Worm (Caenorhabditis elegans) whole organism, L4 larva: Measurements from ENCODE around the gene snt-1.

Experiments
- F49E8.2 ChIP-seq: sonication (generic microtip); optimal IDR thresholded peaks from 2 replicates; lab custom pipeline; 2016; ENCODE audit warnings: missing compliant biosample characterization, mild to moderate bottlenecking, missing genetic modification characterization, borderline replicate concordance
- Y48G9A.11 ChIP-seq: fragments of 200-800 bp; sonication (Bioruptor generic); IDR thresholded peaks from 2 replicates; pipeline ENCODE4 v1.3.6; 2022; ENCODE audit warnings: missing genetic modification reagents, missing genetic modification characterization, missing compliant biosample characterization
- ZK546.5 ChIP-seq, 2 experiments: sonication (generic microtip); optimal IDR thresholded peaks; 2 replicates each; lab custom pipeline; 2017; ENCODE audit warnings: missing biosample characterization in 2 of 2, missing genetic modification characterization in 2 of 2
- ceh-28 ChIP-seq: fragments of 150-350 bp; optimal IDR thresholded peaks from 2 replicates; lab custom pipeline; 2014; ENCODE audit warnings: missing biosample characterization, missing genetic modification reagents, missing genetic modification characterization
- ceh-62 ChIP-seq: sonication (generic microtip); optimal IDR thresholded peaks from 2 replicates; lab custom pipeline; 2017; ENCODE audit warnings: missing biosample characterization, missing genetic modification characterization
- ces-1 ChIP-seq: fragments of 150-350 bp; sonication (generic microtip); optimal IDR thresholded peaks from 4 replicates; lab custom pipeline; 2014; ENCODE audit warnings: missing biosample characterization, missing genetic modification reagents, missing genetic modification characterization
- daf-12 ChIP-seq: fragments of 150-350 bp; optimal IDR thresholded peaks from 2 replicates; lab custom pipeline; 2014; ENCODE audit warnings: missing biosample characterization, missing genetic modification reagents, missing genetic modification characterization
- daf-16 ChIP-seq, 3 experiments: sonication (generic microtip); optimal IDR thresholded peaks; 2 replicates each; lab custom pipeline; 2016 to 2017; ENCODE audit warnings: missing genetic modification characterization in 3 of 3, missing genetic modification reagents in 3 of 3, mild to moderate bottlenecking in 2 of 3, missing compliant biosample characterization in 2 of 3, missing biosample characterization in 1 of 3, moderate library complexity in 1 of 3
- daf-8 ChIP-seq: fragments of 200-800 bp; sonication (Bioruptor generic); IDR thresholded peaks from 2 replicates; pipeline ENCODE4 v1.3.6; 2022; ENCODE audit warnings: missing genetic modification characterization, missing compliant biosample characterization
- dmd-8 ChIP-seq: fragments of 200-800 bp; sonication (Bioruptor generic); IDR thresholded peaks from 2 replicates; pipeline ENCODE4 v1.3.6; 2022; ENCODE audit warnings: missing genetic modification characterization, missing compliant biosample characterization
- dve-1 ChIP-seq: sonication (generic microtip); optimal IDR thresholded peaks from 2 replicates; lab custom pipeline; 2017; ENCODE audit warnings: antibody characterized with exemption, mild to moderate bottlenecking, missing genetic modification characterization, missing compliant biosample characterization; ENCODE audit not compliant: insufficient read depth
- egl-27 ChIP-seq: sonication (generic microtip); optimal IDR thresholded peaks from 3 replicates; lab custom pipeline; 2017; ENCODE audit warnings: missing biosample characterization, missing genetic modification reagents, missing genetic modification characterization
- egl-43 ChIP-seq: fragments of 200-800 bp; sonication (Bioruptor generic); IDR thresholded peaks from 2 replicates; pipeline ENCODE4 v1.3.6; 2022; ENCODE audit warnings: missing genetic modification reagents, missing genetic modification characterization, missing compliant biosample characterization
- fos-1 ChIP-seq: fragments of 150-350 bp; optimal IDR thresholded peaks from 2 replicates; lab custom pipeline; 2014; ENCODE audit warnings: missing biosample characterization, missing genetic modification characterization
- hlh-11 ChIP-seq: fragments of 200-800 bp; sonication (Bioruptor generic); optimal IDR thresholded peaks from 2 replicates; lab custom pipeline; 2018; ENCODE audit warnings: mild to moderate bottlenecking, missing genetic modification characterization, missing compliant biosample characterization
- hmg-1.1 ChIP-seq: fragments of 200-800 bp; sonication (Bioruptor generic); IDR thresholded peaks from 2 replicates; pipeline ENCODE4 v1.3.6; 2022; ENCODE audit warnings: missing genetic modification reagents, missing genetic modification characterization, missing compliant biosample characterization
- jun-1 ChIP-seq: fragments of 150-350 bp; optimal IDR thresholded peaks from 2 replicates; lab custom pipeline; 2014; ENCODE audit warnings: missing biosample characterization, missing genetic modification reagents, missing genetic modification characterization
- lim-7 ChIP-seq: fragments of 200-800 bp; sonication (Bioruptor generic); IDR thresholded peaks from 2 replicates; pipeline ENCODE4 v1.3.6; 2022; ENCODE audit warnings: missing genetic modification characterization, missing compliant biosample characterization
- lin-15B ChIP-seq: fragments of 150-350 bp; sonication (generic microtip); optimal IDR thresholded peaks from 3 replicates; lab custom pipeline; 2014; ENCODE audit warnings: missing biosample characterization, missing genetic modification characterization
- lin-39 ChIP-seq: fragments of 150-350 bp; optimal IDR thresholded peaks from 2 replicates; lab custom pipeline; 2014; ENCODE audit warnings: missing biosample characterization, missing genetic modification reagents, missing genetic modification characterization
- madf-5 ChIP-seq, 2 experiments: fragments of 200-800 bp; sonication (Bioruptor generic); IDR thresholded peaks; 2 replicates each; pipeline ENCODE4 v1.3.6; 2022; ENCODE audit warnings: missing compliant biosample characterization in 2 of 2, missing genetic modification characterization in 2 of 2
- mdl-1 ChIP-seq, 2 experiments: fragments of 150-350 bp in 1 of 2; sonication (generic microtip) in 1 of 2; optimal IDR thresholded peaks; 2 replicates each; lab custom pipeline; 2014 to 2017; ENCODE audit warnings: missing biosample characterization in 2 of 2, missing genetic modification characterization in 2 of 2
- mdt-29 ChIP-seq: fragments of 200-800 bp; sonication (Bioruptor generic); IDR thresholded peaks from 2 replicates; pipeline ENCODE4 v1.3.6; 2022; ENCODE audit warnings: missing genetic modification reagents, missing genetic modification characterization, missing compliant biosample characterization
- mep-1 ChIP-seq: fragments of 150-350 bp; sonication (generic microtip); optimal IDR thresholded peaks from 3 replicates; lab custom pipeline; 2014; ENCODE audit warnings: missing biosample characterization, missing genetic modification characterization
- mes-2 ChIP-seq: sonication (generic microtip); optimal IDR thresholded peaks from 2 replicates; lab custom pipeline; 2016; ENCODE audit warnings: missing genotype, mild to moderate bottlenecking, missing genetic modification characterization, missing compliant biosample characterization; ENCODE audit not compliant: poor library complexity, severe bottlenecking
- mxl-2 ChIP-seq: fragments of 200-800 bp; sonication (Bioruptor generic); conservative IDR thresholded peaks from 2 replicates; pipeline ENCODE4 v1.3.6; 2022; ENCODE audit warnings: missing genetic modification reagents, missing genetic modification characterization, missing compliant biosample characterization
- mxl-3 ChIP-seq: fragments of 200-800 bp; sonication (Bioruptor generic); optimal IDR thresholded peaks from 2 replicates; lab custom pipeline; 2018; ENCODE audit warnings: mild to moderate bottlenecking, missing genetic modification characterization, missing compliant biosample characterization
- nhr-11 ChIP-seq: fragments of 150-350 bp; optimal IDR thresholded peaks from 2 replicates; lab custom pipeline; 2014; ENCODE audit warnings: missing biosample characterization, missing genetic modification characterization
- nhr-111 ChIP-seq: fragments of 200-800 bp; sonication (Bioruptor generic); optimal IDR thresholded peaks from 2 replicates; lab custom pipeline; 2018; ENCODE audit warnings: mild to moderate bottlenecking, missing genetic modification characterization, missing compliant biosample characterization
- nhr-237 ChIP-seq: sonication (generic microtip); optimal IDR thresholded peaks from 2 replicates; lab custom pipeline; 2017; ENCODE audit warnings: missing biosample characterization, missing genetic modification characterization
- nhr-41 ChIP-seq: fragments of 200-800 bp; sonication (Bioruptor generic); IDR thresholded peaks from 2 replicates; pipeline ENCODE4 v1.3.6; 2022; ENCODE audit warnings: missing genetic modification reagents, missing genetic modification characterization, missing compliant biosample characterization
- nhr-42 ChIP-seq: fragments of 200-800 bp; sonication (Bioruptor generic); IDR thresholded peaks from 2 replicates; pipeline ENCODE4 v1.3.6; 2022; ENCODE audit warnings: missing genetic modification characterization, missing compliant biosample characterization
- nhr-6 ChIP-seq: fragments of 150-350 bp; optimal IDR thresholded peaks from 2 replicates; lab custom pipeline; 2014; ENCODE audit warnings: missing biosample characterization, missing genetic modification characterization
- php-3 ChIP-seq: fragments of 200-800 bp; sonication (Bioruptor generic); IDR thresholded peaks from 2 replicates; pipeline ENCODE4 v1.3.6; 2022; ENCODE audit warnings: missing genetic modification reagents, missing genetic modification characterization, missing compliant biosample characterization
- saeg-2 ChIP-seq: fragments of 200-800 bp; sonication (Bioruptor generic); IDR thresholded peaks from 2 replicates; pipeline ENCODE4 v1.3.6; 2022; ENCODE audit warnings: missing genetic modification reagents, missing genetic modification characterization, missing compliant biosample characterization
- sdz-12 ChIP-seq: fragments of 200-800 bp; sonication (Bioruptor generic); optimal IDR thresholded peaks from 2 replicates; lab custom pipeline; 2018; ENCODE audit warnings: mild to moderate bottlenecking, missing genetic modification characterization, missing compliant biosample characterization
- set-16 ChIP-seq: fragments of 200-800 bp; sonication (Bioruptor generic); IDR thresholded peaks from 2 replicates; pipeline ENCODE4 v1.3.6; 2022; ENCODE audit warnings: missing genetic modification reagents, missing genetic modification characterization, missing compliant biosample characterization
- snpc-1.2 ChIP-seq: fragments of 200-800 bp; sonication (Bioruptor generic); IDR thresholded peaks from 2 replicates; pipeline ENCODE4 v1.3.6; 2022; ENCODE audit warnings: missing genetic modification reagents, missing genetic modification characterization, missing compliant biosample characterization
- spr-1 ChIP-seq: sonication (generic microtip); optimal IDR thresholded peaks from 2 replicates; lab custom pipeline; 2016; ENCODE audit warnings: mild to moderate bottlenecking, missing genetic modification characterization, missing compliant biosample characterization
- tra-1 ChIP-seq: fragments of 200-800 bp; sonication (Bioruptor generic); IDR thresholded peaks from 2 replicates; pipeline ENCODE4 v1.3.6; 2022; ENCODE audit warnings: missing genetic modification reagents, missing genetic modification characterization, missing compliant biosample characterization
- unc-62 ChIP-seq, 3 experiments: fragments of 150-350 bp in 1 of 3; sonication (generic microtip); optimal IDR thresholded peaks in 2 of 3; peaks in 1 of 3; 1 replicate in 1 of 3; 2 replicates in 2 of 3; lab custom pipeline; 2014 to 2017; ENCODE audit warnings: missing biosample characterization in 3 of 3, missing genetic modification characterization in 3 of 3, missing genetic modification reagents in 3 of 3, missing genotype in 1 of 3
- zag-1 ChIP-seq: fragments of 150-350 bp; optimal IDR thresholded peaks from 2 replicates; lab custom pipeline; 2014; ENCODE audit warnings: missing biosample characterization, missing genetic modification characterization
- zfp-3 ChIP-seq: fragments of 200-800 bp; sonication (Bioruptor generic); conservative IDR thresholded peaks from 2 replicates; pipeline ENCODE4 v1.3.6; 2022; ENCODE audit warnings: missing genetic modification reagents, missing genetic modification characterization, missing compliant biosample characterization
- zip-11 ChIP-seq: fragments of 200-800 bp; sonication (Bioruptor generic); IDR thresholded peaks from 2 replicates; pipeline ENCODE4 v1.3.6; 2022; ENCODE audit warnings: missing genetic modification characterization, missing compliant biosample characterization
- zip-2 ChIP-seq: fragments of 150-350 bp; optimal IDR thresholded peaks from 2 replicates; lab custom pipeline; 2014; ENCODE audit warnings: missing biosample characterization, missing genetic modification characterization
- ztf-7 ChIP-seq: fragments of 150-350 bp; optimal IDR thresholded peaks from 2 replicates; lab custom pipeline; 2014; ENCODE audit warnings: missing biosample characterization, missing genetic modification characterization

The snt-1 gene

DNA sequence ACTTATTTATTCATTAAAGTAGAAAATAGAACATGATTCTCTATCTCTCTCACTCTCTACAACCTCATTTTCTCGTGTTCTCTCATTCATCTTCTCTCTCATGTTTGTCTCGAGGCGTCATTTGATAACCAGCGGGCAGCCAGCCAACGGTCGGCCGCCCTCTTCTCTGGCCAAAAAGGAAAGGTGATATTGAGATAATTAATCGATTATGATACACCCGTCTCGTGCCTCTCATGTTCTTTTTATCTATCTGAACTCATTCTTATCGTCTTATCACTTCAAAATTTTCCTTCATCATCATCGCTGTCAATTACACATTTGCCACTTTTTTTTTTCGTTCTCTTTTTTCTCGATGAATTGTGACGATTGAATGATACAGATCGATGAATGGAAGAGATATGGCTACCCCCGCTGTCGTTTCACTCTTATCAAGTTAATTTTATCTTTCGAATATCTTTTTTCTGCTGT lies 31.9 kb downstream of the snt-1 start (continued):
- no peak for TF ChIP-seq F49E8.2 (tag; lab: Kevin White, UChicago)
- peak; percentile 96 for TF ChIP-seq nhr-6 (tag; lab: Kevin White, UChicago)
- peak; percentile 94 for TF ChIP-seq mxl-3 (GFP tag; lab: Kevin White, UChicago)
- no peak for TF ChIP-seq ces-1 (GFP tag; lab: Kevin White, UChicago)
- no peak for TF ChIP-seq lin-39 (tag; lab: Kevin White, UChicago)
- TF ChIP-seq snpc-1.2 (GFP tag; lab: Robert Waterston, UW): no peak
- TF ChIP-seq zfp-3: 0 out of 2 replicates have a peak, but pooled peaks have one; percentile 49
- peak; percentile 94 for TF ChIP-seq php-3 (GFP tag; lab: Robert Waterston, UW)
- peak; percentile 62; the same call in 1 of the 2 replicates for TF ChIP-seq saeg-2 (GFP tag; lab: Robert Waterston, UW)
- peak; percentile 63 for TF ChIP-seq jun-1 (tag; lab: Kevin White, UChicago)
- TF ChIP-seq daf-8 (GFP tag; lab: Robert Waterston, UW): no peak
- peak; percentile 94 to 97 for TF ChIP-seq mdl-1 (tag; optimal IDR thresholded peaks at IDR 0.05; lab: Kevin White, UChicago)
- TF ChIP-seq lin-15B (tag; lab: Kevin White, UChicago): no peak
- no peak for TF ChIP-seq madf-5 (GFP tag; IDR thresholded peaks at IDR 0.05; lab: Robert Waterston, UW)
- TF ChIP-seq egl-27 (tag; lab: Kevin White, UChicago): peak; percentile 96

DNA sequence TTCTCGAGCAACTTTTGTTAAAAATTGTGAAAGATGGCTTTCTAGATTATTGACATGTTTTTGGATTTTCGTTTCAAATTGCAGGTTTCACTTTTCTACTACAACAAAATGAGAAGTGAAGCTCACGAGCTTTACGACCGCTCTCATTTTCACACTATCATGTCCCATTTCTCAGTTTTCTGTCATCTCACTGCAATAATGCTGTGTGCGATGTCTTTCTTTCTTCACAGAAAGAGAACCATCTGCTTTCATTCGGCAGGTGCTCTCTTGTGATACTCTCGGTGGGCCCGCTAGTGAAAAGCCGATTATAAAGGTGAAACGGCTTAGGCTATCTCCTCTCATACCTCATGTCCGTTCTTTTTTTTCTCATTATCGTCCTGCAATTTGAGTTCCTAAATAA lies 32.4 kb downstream of the snt-1 start:
- TF ChIP-seq nhr-11: peak; percentile 8
- TF ChIP-seq dve-1 (tag; lab: Kevin White, UChicago): no peak
- no peak for TF ChIP-seq ZK546.5 (tag; optimal IDR thresholded peaks at IDR 0.05; lab: Kevin White, UChicago)
- TF ChIP-seq nhr-111 (GFP tag; lab: Kevin White, UChicago): no peak

DNA sequence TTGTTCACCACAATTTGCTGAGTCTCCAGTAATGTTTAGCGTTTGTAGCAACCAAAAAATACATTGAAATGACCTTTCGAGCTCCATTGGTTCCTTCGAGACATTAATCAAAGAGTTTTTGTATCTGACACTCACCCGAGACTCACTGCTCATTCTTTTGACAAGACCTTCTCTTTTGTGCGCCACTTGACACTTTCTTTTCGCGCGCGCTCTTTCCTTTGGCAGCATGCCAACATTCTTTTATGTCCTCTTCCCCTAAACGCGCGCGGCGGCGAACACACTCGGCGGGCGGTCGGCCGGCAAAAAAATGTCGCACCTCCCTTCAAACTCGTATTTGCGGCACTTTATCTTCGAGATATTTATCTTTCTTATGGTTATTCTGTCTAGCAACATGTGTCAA lies 32.9 kb downstream of the snt-1 start:
- TF ChIP-seq sdz-12 (GFP tag; lab: Kevin White, UChicago): no peak
- TF ChIP-seq mxl-2 (GFP tag; lab: Robert Waterston, UW): no peak
- TF ChIP-seq php-3 (GFP tag; lab: Robert Waterston, UW): 0 out of 2 replicates have a peak, but pooled peaks have one; percentile 8
- no peak for TF ChIP-seq mep-1
- TF ChIP-seq hmg-1.1 (GFP tag; lab: Robert Waterston, UW): peak; percentile 29; the same call in 1 of the 2 replicates
- no peak for TF ChIP-seq nhr-237 (tag; lab: Kevin White, UChicago)
- TF ChIP-seq ceh-28 (tag; lab: Kevin White, UChicago): no peak
- TF ChIP-seq mes-2 (tag; lab: Kevin White, UChicago): peak; percentile 47
- no peak for TF ChIP-seq Y48G9A.11 (GFP tag; lab: Robert Waterston, UW)
- TF ChIP-seq dmd-8 (GFP tag; lab: Robert Waterston, UW): 0 out of 2 replicates have a peak, but pooled peaks have one; percentile 23
- TF ChIP-seq hlh-11: peak; percentile 26
- no peak for TF ChIP-seq spr-1 (tag; lab: Kevin White, UChicago)
- TF ChIP-seq lim-7 (GFP tag; lab: Robert Waterston, UW): no peak
- TF ChIP-seq tra-1 (GFP tag; lab: Robert Waterston, UW): 0 out of 2 replicates have a peak, but pooled peaks have one; percentile 37
- TF ChIP-seq unc-62 (GFP tag; optimal IDR thresholded peaks at IDR 0.05 in 1 of 2; lab: Kevin White, UChicago): peak in 1 of 2 experiments; percentile 76
- TF ChIP-seq unc-62 (tag; optimal IDR thresholded peaks at IDR 0.05; lab: Kevin White, UChicago): no peak
- no peak for TF ChIP-seq ztf-7 (tag; lab: Kevin White, UChicago)
- no peak for TF ChIP-seq daf-8 (GFP tag; lab: Robert Waterston, UW)
- peak; percentile 10; the same call in 1 of the 2 replicates for TF ChIP-seq nhr-41 (GFP tag; lab: Robert Waterston, UW)
- no peak for TF ChIP-seq zip-11 (GFP tag; lab: Robert Waterston, UW)
- TF ChIP-seq egl-43 (GFP tag; lab: Robert Waterston, UW): 0 out of 2 replicates have a peak, but pooled peaks have one; percentile 7
- TF ChIP-seq mdt-29 (GFP tag; lab: Robert Waterston, UW): no peak
- no peak for TF ChIP-seq ceh-62 (tag; lab: Kevin White, UChicago)
- no peak for TF ChIP-seq daf-16 (GFP tag; optimal IDR thresholded peaks at IDR 0.05; lab: Kevin White, UChicago)
- TF ChIP-seq daf-16 (tag; optimal IDR thresholded peaks at IDR 0.05; lab: Kevin White, UChicago): no peak
- no peak for TF ChIP-seq zag-1
- TF ChIP-seq nhr-42 (GFP tag; lab: Robert Waterston, UW): no peak
- TF ChIP-seq snpc-1.2 (GFP tag; lab: Robert Waterston, UW): no peak
- TF ChIP-seq set-16 (GFP tag; lab: Robert Waterston, UW): peak; percentile 48
- TF ChIP-seq madf-5 (GFP tag; IDR thresholded peaks at IDR 0.05; lab: Robert Waterston, UW): no peak
- no peak for TF ChIP-seq daf-12 (tag; lab: Kevin White, UChicago)
- TF ChIP-seq zip-2 (tag; lab: Kevin White, UChicago): no peak
- no peak for TF ChIP-seq fos-1 (tag; lab: Kevin White, UChicago)
